Fruit fly (Drosophila melanogaster): ENCODE results near the gene CG12446.

CG12446 gene

DNA sequence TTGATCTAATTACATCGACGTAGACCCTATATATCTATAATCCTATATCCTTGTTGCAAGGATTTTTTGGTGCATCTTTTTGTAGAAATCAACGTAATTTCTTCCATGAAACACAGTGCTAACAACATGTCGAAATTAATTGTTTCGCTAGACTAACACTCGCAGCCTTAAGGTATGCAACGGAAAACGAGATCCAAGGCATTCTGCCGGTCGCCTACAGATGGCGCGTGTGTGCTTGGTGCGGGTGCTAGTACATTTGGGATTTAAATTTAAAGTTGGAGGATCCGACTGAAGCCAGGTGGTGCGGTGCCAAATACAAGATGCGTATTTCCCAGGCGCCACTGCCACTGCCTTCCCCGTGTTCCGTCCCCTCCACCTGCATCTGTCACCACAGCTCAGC, 12.9 kb upstream of the CG12446 start:
- TF ChIP-seq ttk (optimal IDR thresholded peaks at IDR 0.05) (no peak), h (optimal IDR thresholded peaks at IDR 0.05) (no peak), psq (optimal IDR thresholded peaks at IDR 0.05) (no peak), insv (optimal IDR thresholded peaks at IDR 0.05) (no peak), Sin3A (optimal IDR thresholded peaks at IDR 0.05) (no peak), Myc (optimal IDR thresholded peaks at IDR 0.05) (no peak)

DNA sequence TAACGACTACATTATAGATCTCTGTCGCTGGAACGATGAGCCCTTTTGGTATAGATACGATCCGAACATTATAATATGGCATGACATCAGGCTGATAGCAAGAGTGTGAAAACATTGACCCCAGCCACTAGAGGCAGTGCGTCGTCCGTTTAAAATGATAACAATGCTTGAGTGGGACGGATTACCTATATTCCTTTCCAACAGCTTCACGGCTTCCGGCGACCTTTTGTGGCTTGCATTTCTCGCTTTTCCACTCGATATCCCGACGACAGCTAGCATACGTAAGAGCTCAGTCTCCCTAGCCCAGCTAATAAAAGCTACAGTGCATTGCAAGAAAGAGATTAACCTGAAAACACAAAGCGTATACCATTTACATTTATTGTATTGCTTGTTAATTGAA, 15.7 kb downstream of the CG12446 start:
- TF ChIP-seq ttk (optimal IDR thresholded peaks at IDR 0.05) (no peak), insv (optimal IDR thresholded peaks at IDR 0.05) (no peak), Sin3A (optimal IDR thresholded peaks at IDR 0.05) (no peak), h (optimal IDR thresholded peaks at IDR 0.05) (no peak), Myc (optimal IDR thresholded peaks at IDR 0.05) (no peak), psq (optimal IDR thresholded peaks at IDR 0.05) (no peak)
